Worm (Caenorhabditis elegans) whole organism, L4 larva: Measurements from ENCODE around the gene R08D7.7.
A peak's percentile ranks its signal among the peaks of the same experiment; 100 is the strongest.

ENCODE experiments used
- D1046.2 ChIP-seq: fragments of 200-800 bp; sonication (Bioruptor generic); IDR thresholded peaks from 2 replicates; pipeline ENCODE4 v1.3.6; 2022; ENCODE audit warnings: missing genetic modification characterization, missing compliant biosample characterization
- F49E8.2 ChIP-seq: sonication (generic microtip); optimal IDR thresholded peaks from 2 replicates; lab custom pipeline; 2016; ENCODE audit warnings: missing compliant biosample characterization, mild to moderate bottlenecking, missing genetic modification characterization, borderline replicate concordance
- T26A8.4 ChIP-seq: fragments of 200-800 bp; sonication (Bioruptor generic); IDR thresholded peaks from 2 replicates; pipeline ENCODE4 v1.3.6; 2022; ENCODE audit warnings: missing genetic modification characterization, missing compliant biosample characterization
- Y105C5A.15 ChIP-seq: fragments of 200-800 bp; sonication (Bioruptor generic); IDR thresholded peaks from 2 replicates; pipeline ENCODE4 v1.3.6; 2022; ENCODE audit warnings: missing genetic modification characterization, missing compliant biosample characterization
- Y48G9A.11 ChIP-seq: fragments of 200-800 bp; sonication (Bioruptor generic); IDR thresholded peaks from 2 replicates; pipeline ENCODE4 v1.3.6; 2022; ENCODE audit warnings: missing genetic modification reagents, missing genetic modification characterization, missing compliant biosample characterization
- Y5F2A.4 ChIP-seq: fragments of 200-800 bp; sonication (Bioruptor generic); optimal IDR thresholded peaks from 2 replicates; lab custom pipeline; 2018; ENCODE audit warnings: mild to moderate bottlenecking, missing genetic modification characterization, missing compliant biosample characterization
- Y75B8A.6 ChIP-seq: fragments of 200-800 bp; sonication (Bioruptor generic); IDR thresholded peaks from 2 replicates; pipeline ENCODE4 v1.3.6; 2022; ENCODE audit warnings: missing genetic modification reagents, missing genetic modification characterization, missing compliant biosample characterization
- ZK546.5 ChIP-seq, 2 experiments: sonication (generic microtip); optimal IDR thresholded peaks; 2 replicates each; lab custom pipeline; 2017; ENCODE audit warnings: missing biosample characterization in 2 of 2, missing genetic modification characterization in 2 of 2
- ceh-20 ChIP-seq: fragments of 200-800 bp; sonication (Bioruptor generic); IDR thresholded peaks from 2 replicates; pipeline ENCODE4 v1.3.6; 2022; ENCODE audit warnings: missing genetic modification reagents, missing genetic modification characterization, missing compliant biosample characterization
- ceh-32 ChIP-seq: sonication (generic microtip); optimal IDR thresholded peaks from 2 replicates; lab custom pipeline; 2016; ENCODE audit warnings: mild to moderate bottlenecking, missing genetic modification characterization, missing compliant biosample characterization; ENCODE audit not compliant: poor library complexity
- ceh-82 ChIP-seq: sonication (generic microtip); optimal IDR thresholded peaks from 2 replicates; lab custom pipeline; 2017; ENCODE audit warnings: missing biosample characterization, missing genetic modification characterization
- cey-2 ChIP-seq: sonication (generic microtip); optimal IDR thresholded peaks from 3 replicates; lab custom pipeline; 2017; ENCODE audit warnings: missing genetic modification characterization, mild to moderate bottlenecking, missing compliant biosample characterization, antibody characterized with exemption, borderline replicate concordance; ENCODE audit not compliant: insufficient read depth
- daf-12 ChIP-seq: fragments of 150-350 bp; optimal IDR thresholded peaks from 2 replicates; lab custom pipeline; 2014; ENCODE audit warnings: missing biosample characterization, missing genetic modification reagents, missing genetic modification characterization
- daf-16 ChIP-seq, 3 experiments: sonication (generic microtip); optimal IDR thresholded peaks; 2 replicates each; lab custom pipeline; 2016 to 2017; ENCODE audit warnings: missing genetic modification characterization in 3 of 3, missing genetic modification reagents in 3 of 3, mild to moderate bottlenecking in 2 of 3, missing compliant biosample characterization in 2 of 3, missing biosample characterization in 1 of 3, moderate library complexity in 1 of 3
- daf-19 ChIP-seq: fragments of 200-800 bp; sonication (Bioruptor generic); conservative IDR thresholded peaks from 2 replicates; pipeline ENCODE4 v1.3.6; 2022; ENCODE audit warnings: missing genetic modification characterization, missing compliant biosample characterization
- daf-8 ChIP-seq: fragments of 200-800 bp; sonication (Bioruptor generic); IDR thresholded peaks from 2 replicates; pipeline ENCODE4 v1.3.6; 2022; ENCODE audit warnings: missing genetic modification characterization, missing compliant biosample characterization
- dmd-9 ChIP-seq: fragments of 200-800 bp; sonication (Bioruptor generic); IDR thresholded peaks from 2 replicates; pipeline ENCODE4 v1.3.6; 2022; ENCODE audit warnings: missing genetic modification reagents, missing genetic modification characterization, missing compliant biosample characterization
- dve-1 ChIP-seq: sonication (generic microtip); optimal IDR thresholded peaks from 2 replicates; lab custom pipeline; 2017; ENCODE audit warnings: antibody characterized with exemption, mild to moderate bottlenecking, missing genetic modification characterization, missing compliant biosample characterization; ENCODE audit not compliant: insufficient read depth
- egl-27 ChIP-seq: sonication (generic microtip); optimal IDR thresholded peaks from 3 replicates; lab custom pipeline; 2017; ENCODE audit warnings: missing biosample characterization, missing genetic modification reagents, missing genetic modification characterization
- fos-1 ChIP-seq: fragments of 150-350 bp; optimal IDR thresholded peaks from 2 replicates; lab custom pipeline; 2014; ENCODE audit warnings: missing biosample characterization, missing genetic modification characterization
- hlh-11 ChIP-seq: fragments of 200-800 bp; sonication (Bioruptor generic); optimal IDR thresholded peaks from 2 replicates; lab custom pipeline; 2018; ENCODE audit warnings: mild to moderate bottlenecking, missing genetic modification characterization, missing compliant biosample characterization
- hlh-30 ChIP-seq: sonication (generic microtip); optimal IDR thresholded peaks from 2 replicates; lab custom pipeline; 2017; ENCODE audit warnings: antibody characterized with exemption, mild to moderate bottlenecking, missing genetic modification characterization, missing compliant biosample characterization; ENCODE audit not compliant: insufficient read depth
- lin-15B ChIP-seq: fragments of 150-350 bp; sonication (generic microtip); optimal IDR thresholded peaks from 3 replicates; lab custom pipeline; 2014; ENCODE audit warnings: missing biosample characterization, missing genetic modification characterization
- lin-29 ChIP-seq: fragments of 200-800 bp; sonication (Bioruptor generic); IDR thresholded peaks from 2 replicates; pipeline ENCODE4 v1.3.6; 2022; ENCODE audit warnings: missing genetic modification reagents, missing genetic modification characterization, missing compliant biosample characterization
- lir-3 ChIP-seq: sonication (generic microtip); optimal IDR thresholded peaks from 2 replicates; lab custom pipeline; 2016; ENCODE audit warnings: mild to moderate bottlenecking, missing genetic modification characterization, missing compliant biosample characterization
- lsy-2 ChIP-seq, 2 experiments: fragments of 150-350 bp in 1 of 2; sonication (generic microtip) in 1 of 2; optimal IDR thresholded peaks; 2 replicates each; lab custom pipeline; 2014 to 2017; ENCODE audit warnings: missing biosample characterization in 2 of 2, missing genetic modification characterization in 2 of 2
- madf-5 ChIP-seq, 2 experiments: fragments of 200-800 bp; sonication (Bioruptor generic); IDR thresholded peaks; 2 replicates each; pipeline ENCODE4 v1.3.6; 2022; ENCODE audit warnings: missing compliant biosample characterization in 2 of 2, missing genetic modification characterization in 2 of 2
- mdl-1 ChIP-seq, 2 experiments: fragments of 150-350 bp in 1 of 2; sonication (generic microtip) in 1 of 2; optimal IDR thresholded peaks; 2 replicates each; lab custom pipeline; 2014 to 2017; ENCODE audit warnings: missing biosample characterization in 2 of 2, missing genetic modification characterization in 2 of 2
- mep-1 ChIP-seq: fragments of 150-350 bp; sonication (generic microtip); optimal IDR thresholded peaks from 3 replicates; lab custom pipeline; 2014; ENCODE audit warnings: missing biosample characterization, missing genetic modification characterization
- mes-2 ChIP-seq: sonication (generic microtip); optimal IDR thresholded peaks from 2 replicates; lab custom pipeline; 2016; ENCODE audit warnings: missing genotype, mild to moderate bottlenecking, missing genetic modification characterization, missing compliant biosample characterization; ENCODE audit not compliant: poor library complexity, severe bottlenecking
- mxl-2 ChIP-seq: fragments of 200-800 bp; sonication (Bioruptor generic); conservative IDR thresholded peaks from 2 replicates; pipeline ENCODE4 v1.3.6; 2022; ENCODE audit warnings: missing genetic modification reagents, missing genetic modification characterization, missing compliant biosample characterization
- nhr-11 ChIP-seq: fragments of 150-350 bp; optimal IDR thresholded peaks from 2 replicates; lab custom pipeline; 2014; ENCODE audit warnings: missing biosample characterization, missing genetic modification characterization
- nhr-237 ChIP-seq: sonication (generic microtip); optimal IDR thresholded peaks from 2 replicates; lab custom pipeline; 2017; ENCODE audit warnings: missing biosample characterization, missing genetic modification characterization
- nhr-28 ChIP-seq: fragments of 150-350 bp; optimal IDR thresholded peaks from 2 replicates; lab custom pipeline; 2014; ENCODE audit warnings: missing biosample characterization, missing genetic modification characterization
- nhr-48 ChIP-seq: sonication (generic microtip); optimal IDR thresholded peaks from 2 replicates; lab custom pipeline; 2016; ENCODE audit warnings: mild to moderate bottlenecking, missing genetic modification characterization, missing compliant biosample characterization
- nhr-77 ChIP-seq: fragments of 150-350 bp; optimal IDR thresholded peaks from 2 replicates; lab custom pipeline; 2014; ENCODE audit warnings: missing biosample characterization, missing genetic modification characterization
- pha-4 ChIP-seq, 2 experiments: fragments of 150-350 bp in 1 of 2; fragments of 200-800 bp in 1 of 2; sonication (Bioruptor generic) in 1 of 2; IDR thresholded peaks in 1 of 2; optimal IDR thresholded peaks in 1 of 2; 2 replicates each; pipeline versions ENCODE4 v1.3.6 to Lab custom; 2014 to 2022; ENCODE audit warnings: missing genetic modification characterization in 2 of 2, missing genetic modification reagents in 2 of 2, missing biosample characterization in 1 of 2, missing compliant biosample characterization in 1 of 2
- rbr-2 ChIP-seq: sonication (generic microtip); optimal IDR thresholded peaks from 2 replicates; lab custom pipeline; 2016; ENCODE audit warnings: missing genotype, missing genetic modification characterization, missing compliant biosample characterization
- saeg-2 ChIP-seq: fragments of 200-800 bp; sonication (Bioruptor generic); IDR thresholded peaks from 2 replicates; pipeline ENCODE4 v1.3.6; 2022; ENCODE audit warnings: missing genetic modification reagents, missing genetic modification characterization, missing compliant biosample characterization
- sdz-12 ChIP-seq: fragments of 200-800 bp; sonication (Bioruptor generic); optimal IDR thresholded peaks from 2 replicates; lab custom pipeline; 2018; ENCODE audit warnings: mild to moderate bottlenecking, missing genetic modification characterization, missing compliant biosample characterization
- set-16 ChIP-seq: fragments of 200-800 bp; sonication (Bioruptor generic); IDR thresholded peaks from 2 replicates; pipeline ENCODE4 v1.3.6; 2022; ENCODE audit warnings: missing genetic modification reagents, missing genetic modification characterization, missing compliant biosample characterization
- unc-130 ChIP-seq: sonication (generic microtip); optimal IDR thresholded peaks from 2 replicates; lab custom pipeline; 2016; ENCODE audit warnings: missing genetic modification reagents, missing genetic modification characterization, missing compliant biosample characterization
- unc-39 ChIP-seq: sonication (generic microtip); optimal IDR thresholded peaks from 2 replicates; lab custom pipeline; 2017; ENCODE audit warnings: missing biosample characterization, missing genetic modification characterization
- unc-62 ChIP-seq, 3 experiments: fragments of 150-350 bp in 1 of 3; sonication (generic microtip); optimal IDR thresholded peaks in 2 of 3; peaks in 1 of 3; 1 replicate in 1 of 3; 2 replicates in 2 of 3; lab custom pipeline; 2014 to 2017; ENCODE audit warnings: missing biosample characterization in 3 of 3, missing genetic modification characterization in 3 of 3, missing genetic modification reagents in 3 of 3, missing genotype in 1 of 3
- zfp-3 ChIP-seq: fragments of 200-800 bp; sonication (Bioruptor generic); conservative IDR thresholded peaks from 2 replicates; pipeline ENCODE4 v1.3.6; 2022; ENCODE audit warnings: missing genetic modification reagents, missing genetic modification characterization, missing compliant biosample characterization
- zip-11 ChIP-seq: fragments of 200-800 bp; sonication (Bioruptor generic); IDR thresholded peaks from 2 replicates; pipeline ENCODE4 v1.3.6; 2022; ENCODE audit warnings: missing genetic modification characterization, missing compliant biosample characterization
- ztf-7 ChIP-seq: fragments of 150-350 bp; optimal IDR thresholded peaks from 2 replicates; lab custom pipeline; 2014; ENCODE audit warnings: missing biosample characterization, missing genetic modification characterization

The R08D7.7 gene

ce11 chrIII:8985965-8986364, 3.9 kb upstream of the R08D7.7 start (continued):
- peak; percentile 76 for TF ChIP-seq hlh-30
- no peak for TF ChIP-seq madf-5 (GFP tag; IDR thresholded peaks at IDR 0.05; lab: Robert Waterston, UW)
- no peak for TF ChIP-seq Y48G9A.11 (GFP tag; lab: Robert Waterston, UW)
- TF ChIP-seq lin-15B (tag; lab: Kevin White, UChicago), result no peak
- TF ChIP-seq zfp-3 (GFP tag; lab: Robert Waterston, UW), result no peak
- TF ChIP-seq daf-8 (GFP tag; lab: Robert Waterston, UW), result no peak
- no peak for TF ChIP-seq cey-2 (tag; lab: Kevin White, UChicago)
- no peak for TF ChIP-seq Y75B8A.6 (GFP tag; lab: Robert Waterston, UW)
- TF ChIP-seq zip-11, result no peak
- TF ChIP-seq rbr-2 (tag; lab: Kevin White, UChicago), result no peak
- no peak for TF ChIP-seq saeg-2
- no peak for TF ChIP-seq ztf-7 (tag; lab: Kevin White, UChicago)
- TF ChIP-seq mes-2 (tag; lab: Kevin White, UChicago), result no peak
- no peak for TF ChIP-seq ZK546.5 (tag; optimal IDR thresholded peaks at IDR 0.05; lab: Kevin White, UChicago)

ce11 chrIII:8986872-8987271, 3.0 kb upstream of the R08D7.7 start:
- no peak for TF ChIP-seq lin-15B (tag; lab: Kevin White, UChicago)
- no peak for TF ChIP-seq nhr-237 (tag; lab: Kevin White, UChicago)
- peak; percentile 70 for TF ChIP-seq hlh-30
- peak; percentile 70 for TF ChIP-seq cey-2 (tag; lab: Kevin White, UChicago)
- TF ChIP-seq ceh-32, result no peak
- peak in 1 of 2 experiments; percentile 8 for TF ChIP-seq unc-62 (GFP tag; optimal IDR thresholded peaks at IDR 0.05 in 1 of 2; lab: Kevin White, UChicago)
- TF ChIP-seq unc-62 (tag; optimal IDR thresholded peaks at IDR 0.05; lab: Kevin White, UChicago), result no peak
- no peak for TF ChIP-seq daf-19
- peak; percentile 63 for TF ChIP-seq nhr-48 (tag; lab: Kevin White, UChicago)
- TF ChIP-seq D1046.2 (GFP tag; lab: Robert Waterston, UW), result no peak
- TF ChIP-seq fos-1 (tag; lab: Kevin White, UChicago), result no peak
- no peak for TF ChIP-seq Y5F2A.4 (GFP tag; lab: Kevin White, UChicago)
- peak; percentile 14 to 54 for TF ChIP-seq lsy-2 (tag; optimal IDR thresholded peaks at IDR 0.05; lab: Kevin White, UChicago)
- TF ChIP-seq nhr-77, result no peak
- TF ChIP-seq lir-3, result no peak
- TF ChIP-seq daf-16 (GFP tag; optimal IDR thresholded peaks at IDR 0.05; lab: Kevin White, UChicago), result no peak
- no peak for TF ChIP-seq daf-16 (tag; optimal IDR thresholded peaks at IDR 0.05; lab: Kevin White, UChicago)
- no peak for TF ChIP-seq sdz-12 (GFP tag; lab: Kevin White, UChicago)
- TF ChIP-seq nhr-28 (tag; lab: Kevin White, UChicago), result peak; percentile 49
- TF ChIP-seq mxl-2 (GFP tag; lab: Robert Waterston, UW), result no peak
- no peak for TF ChIP-seq nhr-11
- no peak for TF ChIP-seq F49E8.2 (tag; lab: Kevin White, UChicago)
- no peak for TF ChIP-seq daf-12 (tag; lab: Kevin White, UChicago)
- no peak for TF ChIP-seq Y105C5A.15
- no peak for TF ChIP-seq daf-8 (GFP tag; lab: Robert Waterston, UW)
- TF ChIP-seq egl-27 (tag; lab: Kevin White, UChicago), result no peak
- no peak for TF ChIP-seq ceh-82
- no peak for TF ChIP-seq ceh-20 (GFP tag; lab: Robert Waterston, UW)
- no peak for TF ChIP-seq lin-29 (GFP tag; lab: Robert Waterston, UW)
- TF ChIP-seq hlh-11 (tag; lab: Kevin White, UChicago), result peak; percentile 76
- TF ChIP-seq T26A8.4 (GFP tag; lab: Robert Waterston, UW), result no peak
- TF ChIP-seq pha-4 (GFP tag; IDR thresholded peaks at IDR 0.05; lab: Robert Waterston, UW), result no peak
- no peak for TF ChIP-seq pha-4 (tag; optimal IDR thresholded peaks at IDR 0.05; lab: Kevin White, UChicago)
- TF ChIP-seq dve-1 (tag; lab: Kevin White, UChicago), result peak; percentile 69
- TF ChIP-seq unc-130 (GFP tag; lab: Kevin White, UChicago), result no peak
- TF ChIP-seq mdl-1 (tag; optimal IDR thresholded peaks at IDR 0.05; lab: Kevin White, UChicago), result peak; percentile 42 to 75
- no peak for TF ChIP-seq unc-39
- TF ChIP-seq dmd-9 (GFP tag; lab: Robert Waterston, UW), result no peak
- peak; percentile 21 for TF ChIP-seq mep-1 (tag; lab: Kevin White, UChicago)
- no peak for TF ChIP-seq set-16 (GFP tag; lab: Robert Waterston, UW)
